Worm (Caenorhabditis elegans): ENCODE measurements around the gene hpo-29.

ce11 chrIII:230129-230528 lies 5.5 kb upstream of the hpo-29 start, which contains the start of gene hpo-38:
- TF ChIP-seq ceh-2 (tag; optimal IDR thresholded peaks at IDR 0.05) = no peak
- no peak for TF ChIP-seq ets-4 (tag; optimal IDR thresholded peaks at IDR 0.05)
- TF ChIP-seq K02D7.2 (tag; optimal IDR thresholded peaks at IDR 0.05) = no peak
- TF ChIP-seq nhr-11 (tag; optimal IDR thresholded peaks at IDR 0.05) = no peak
- no peak for TF ChIP-seq tbx-7 (tag; optimal IDR thresholded peaks at IDR 0.05)
- no peak for TF ChIP-seq fkh-10 (GFP tag; optimal IDR thresholded peaks at IDR 0.05)
- no peak for TF ChIP-seq elt-2 (tag; optimal IDR thresholded peaks at IDR 0.05)
